Fruit fly (Drosophila melanogaster) whole organism, adult: ENCODE data around the gene Top2.

ENCODE experiments used
- CG1620 ChIP-seq: fragments of 200-800 bp; sonication (Bioruptor generic); optimal IDR thresholded peaks from 2 replicates; lab custom pipeline; 2016; ENCODE audit warnings: missing biosample characterization, missing genetic modification characterization
- CG7101 ChIP-seq: fragments of 200-800 bp; sonication (Bioruptor generic); optimal IDR thresholded peaks from 2 replicates; lab custom pipeline; 2018; ENCODE audit warnings: missing biosample characterization, mild to moderate bottlenecking, missing genetic modification characterization, moderate library complexity
- toe ChIP-seq: fragments of 200-800 bp; sonication (Bioruptor generic); optimal IDR thresholded peaks from 2 replicates; lab custom pipeline; 2016; ENCODE audit warnings: missing biosample characterization, missing genetic modification characterization

DNA sequence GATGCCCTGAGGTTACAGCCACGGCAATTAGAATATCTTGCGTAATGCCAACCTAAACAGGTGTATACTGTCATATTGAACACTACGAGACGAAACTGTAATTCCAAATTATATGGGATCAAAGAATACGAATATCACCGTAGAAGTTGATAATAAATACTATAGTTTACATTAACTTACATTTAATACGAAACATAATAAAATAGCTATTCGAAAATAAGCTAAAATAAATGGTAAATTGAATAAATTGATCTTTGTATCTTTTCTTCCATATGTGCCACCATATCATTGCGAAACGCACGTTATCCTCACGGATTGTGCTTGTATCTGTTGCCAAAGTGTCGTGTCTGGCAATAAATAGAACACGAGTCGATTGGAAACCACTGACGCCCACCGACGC, 37.4 kb downstream of the Top2 start:
- TF ChIP-seq CG1620 (GFP tag; lab: Kevin White, UChicago), result no peak
- TF ChIP-seq toe (GFP tag; lab: Kevin White, UChicago), result peak; percentile 17
- peak; percentile 39 for TF ChIP-seq CG7101 (tag; lab: Kevin White, UChicago)
